Worm (Caenorhabditis elegans): ENCODE measurements around the gene B0024.4.

B0024.4 gene

DNA sequence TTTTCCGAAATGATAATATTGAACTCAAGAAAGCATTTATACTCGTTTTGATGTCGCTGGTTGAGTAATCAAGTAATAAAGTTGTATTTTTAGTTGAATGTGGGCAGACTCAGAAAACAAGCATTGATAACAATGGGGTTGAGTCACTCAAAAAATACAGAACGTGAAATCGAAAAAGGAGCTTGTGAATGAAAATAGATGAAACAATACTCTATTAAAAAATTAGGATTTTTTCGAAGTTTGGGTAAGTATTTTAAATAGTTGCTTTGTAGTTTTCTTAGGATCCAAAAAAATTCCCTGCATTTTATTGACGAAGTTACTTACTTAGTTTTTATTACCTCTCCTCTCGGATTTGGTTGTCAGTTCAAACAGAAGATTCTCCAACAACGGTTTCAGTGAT is 13.8 kb upstream of the B0024.4 start, which contains the start of gene lys-3:
TSS of gene lys-3 (minus strand) at position 101 of the 400 bp plus-strand sequence.
- TF ChIP-seq unc-62 (GFP tag; optimal IDR thresholded peaks at IDR 0.05) = no peak

DNA sequence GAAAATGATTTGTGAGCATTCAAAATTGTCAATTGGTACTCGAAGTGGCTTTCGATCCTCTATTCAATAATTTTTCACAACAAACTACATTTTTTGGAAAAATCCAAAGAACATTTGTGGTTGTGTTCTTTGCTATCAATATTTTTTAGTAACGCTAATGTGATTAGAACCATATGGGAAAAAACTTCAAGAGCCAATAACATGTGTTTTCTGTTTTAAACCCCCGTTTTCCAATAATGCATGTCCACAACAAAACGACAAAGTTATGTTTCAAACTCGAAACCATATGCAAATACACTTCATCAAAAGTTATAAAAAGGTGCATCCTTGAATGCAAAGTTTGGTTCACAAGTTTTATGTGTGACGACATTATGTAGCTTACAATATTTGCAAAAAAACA is 11.3 kb upstream of the B0024.4 start:
- TF ChIP-seq unc-62 (GFP tag; optimal IDR thresholded peaks at IDR 0.05) = no peak

DNA sequence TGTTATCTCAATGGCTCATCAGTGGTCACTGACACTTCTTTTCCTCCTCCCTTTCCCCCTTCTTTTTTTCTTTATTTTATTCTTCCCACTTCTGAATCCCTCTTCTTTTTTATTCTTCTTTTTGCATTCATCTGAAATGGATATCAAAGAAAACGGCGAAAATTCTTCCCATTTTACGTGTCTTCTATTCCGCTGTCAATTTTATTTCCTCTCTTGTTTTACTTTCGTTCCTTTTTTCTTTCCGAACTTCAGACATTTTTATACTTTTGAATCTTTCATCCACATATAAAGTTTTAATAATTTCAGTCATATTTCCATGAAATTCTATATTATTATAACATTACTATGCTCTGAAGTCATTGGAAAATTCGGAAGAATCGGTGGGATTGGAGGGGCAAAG is 9.9 kb upstream of the B0024.4 start, which contains the start of gene B0024.3:
TSS of gene B0024.3 (plus strand) at position 301 of the 400 bp plus-strand sequence.
- no peak for TF ChIP-seq unc-62 (GFP tag; optimal IDR thresholded peaks at IDR 0.05)

DNA sequence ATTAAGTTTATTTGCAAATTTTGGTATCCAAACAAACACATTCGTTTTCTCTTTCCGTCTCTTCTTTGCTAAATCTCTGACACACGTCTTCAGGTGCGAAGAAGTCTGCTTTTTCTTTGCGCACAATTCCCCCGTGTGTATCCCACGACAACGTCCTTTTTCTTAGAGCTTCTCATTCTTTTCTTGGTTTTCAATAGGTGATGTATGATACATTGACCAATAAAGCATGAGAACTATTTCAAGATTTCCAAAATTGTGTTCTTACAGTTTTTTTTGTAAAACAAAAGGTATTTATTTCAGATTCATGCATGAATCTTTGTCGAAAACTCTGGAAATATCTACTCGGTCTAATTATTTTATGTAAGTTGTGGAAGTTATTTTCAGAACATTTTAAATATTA is 7.5 kb upstream of the B0024.4 start, which contains the start of gene B0024.15:
TSS of gene B0024.15 (plus strand) at position 301 of the 400 bp plus-strand sequence.
- no peak for TF ChIP-seq unc-62 (GFP tag; optimal IDR thresholded peaks at IDR 0.05)

DNA sequence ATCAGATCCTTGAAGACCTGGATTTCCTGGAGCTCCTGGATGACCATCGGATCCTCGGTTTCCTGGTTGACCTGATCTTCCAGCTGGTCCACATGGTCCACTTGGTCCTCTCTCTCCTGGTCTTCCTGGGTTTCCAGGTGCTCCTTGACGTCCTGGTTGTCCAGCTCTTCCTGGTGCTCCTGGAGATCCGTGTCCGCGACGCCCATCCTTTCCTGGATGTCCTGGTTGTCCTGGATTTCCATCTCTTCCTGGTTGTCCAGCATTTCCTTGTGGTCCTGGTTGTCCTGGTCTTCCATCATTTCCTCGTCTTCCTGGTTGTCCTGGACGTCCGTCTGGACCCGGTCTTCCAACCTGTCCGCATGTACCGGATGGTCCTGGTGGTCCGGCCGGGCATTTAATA is 5.4 kb upstream of the B0024.4 start:
- no peak for TF ChIP-seq unc-62 (GFP tag; optimal IDR thresholded peaks at IDR 0.05)

DNA sequence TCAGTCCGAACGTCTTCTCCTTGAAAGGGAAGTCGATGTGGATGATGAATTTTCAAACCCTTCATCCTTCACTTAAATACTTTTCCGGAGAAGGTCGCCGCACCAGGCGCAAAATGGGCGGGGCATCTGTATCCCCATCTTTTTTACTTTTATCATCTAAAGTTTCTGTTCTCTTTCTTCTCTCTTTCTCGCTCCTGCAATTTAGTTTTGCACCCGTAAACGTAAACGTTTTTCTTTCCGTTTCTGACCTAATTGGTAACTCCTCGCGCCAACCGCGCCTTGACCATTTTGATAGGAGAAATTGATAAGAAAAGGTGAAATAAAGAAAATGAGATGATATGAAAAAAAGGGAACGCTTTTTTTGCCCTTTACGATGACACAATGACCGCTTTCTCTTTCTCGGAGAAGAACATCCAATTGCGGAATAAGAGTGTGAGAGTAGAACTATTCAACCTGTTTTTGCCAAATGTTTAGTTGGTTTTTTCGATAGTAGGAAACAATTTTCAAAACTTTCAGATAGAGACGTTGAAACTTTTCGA is 4.3 kb upstream of the B0024.4 start, which contains the start of gene col-149:
TSS of gene col-149 (minus strand) at position 51 of the 539 bp plus-strand sequence.
- TF ChIP-seq unc-62 (GFP tag; optimal IDR thresholded peaks at IDR 0.05) = no peak

DNA sequence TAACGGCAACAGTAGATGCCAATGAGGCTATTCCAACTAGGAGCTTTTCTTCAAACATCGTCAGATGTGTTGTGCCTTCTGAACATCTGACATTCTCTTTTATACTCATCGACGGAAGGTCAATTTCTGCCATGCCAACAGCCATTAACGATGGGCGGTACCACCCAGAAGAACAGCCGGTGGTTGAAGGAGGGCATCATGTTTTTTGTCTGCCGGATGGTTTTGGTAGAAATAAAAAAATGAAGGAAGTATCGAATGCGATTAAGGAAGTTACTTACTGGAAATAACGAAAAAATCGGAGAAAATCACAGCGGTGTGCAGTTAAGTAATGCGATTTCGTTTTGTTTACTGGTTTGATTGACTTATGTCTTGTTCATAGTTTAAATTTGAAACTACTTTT is 2.6 kb upstream of the B0024.4 start, which contains the start of gene col-150:
TSS of gene col-150 (minus strand) at position 101 of the 400 bp plus-strand sequence.
- no peak for TF ChIP-seq unc-62 (GFP tag; optimal IDR thresholded peaks at IDR 0.05)

DNA sequence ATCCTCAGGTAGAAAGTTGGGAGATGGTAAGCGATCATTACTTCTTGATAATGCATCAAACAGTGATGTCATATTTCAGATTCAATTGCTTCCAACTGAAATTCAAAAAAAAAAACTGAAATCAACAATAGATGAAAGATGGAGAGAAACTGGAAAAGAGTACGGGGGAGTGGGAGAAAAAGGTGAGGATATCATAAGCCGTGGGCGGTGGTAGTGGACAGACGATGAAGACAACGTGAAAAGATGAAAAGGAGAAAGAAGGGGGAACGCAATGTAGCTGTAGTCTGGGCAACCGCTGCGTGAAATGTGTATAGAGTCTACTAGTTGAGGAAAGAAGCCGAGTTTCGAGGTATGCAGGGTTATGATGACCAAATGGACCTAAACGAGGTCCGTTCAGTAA is 10.1 kb downstream of the B0024.4 start, which contains the start of gene che-12:
TSS of gene che-12 (minus strand) at position 101 of the 400 bp plus-strand sequence.
- no peak for TF ChIP-seq unc-62 (GFP tag; optimal IDR thresholded peaks at IDR 0.05)

DNA sequence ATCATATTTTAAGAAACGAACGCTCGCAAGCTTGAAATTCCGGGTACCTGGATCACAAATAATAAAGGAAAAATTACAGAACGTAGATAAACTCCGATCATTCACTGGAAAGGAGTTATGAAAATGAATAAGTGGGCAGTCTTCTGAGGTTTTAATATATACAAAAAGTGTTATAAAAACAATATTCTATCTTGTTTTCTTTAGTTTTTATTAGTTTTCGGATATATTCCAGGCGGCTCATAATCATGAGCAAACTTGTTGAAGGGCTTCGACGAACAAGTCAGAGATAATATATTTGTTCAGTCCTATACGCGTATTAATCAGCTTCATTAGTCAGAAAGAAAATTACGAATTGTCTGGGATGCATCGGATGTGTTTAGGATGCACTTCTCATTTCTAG is 16.8 kb downstream of the B0024.4 start, which contains the start of gene gcy-6:
TSS of gene gcy-6 (minus strand) at position 101 of the 400 bp plus-strand sequence.
- no peak for TF ChIP-seq unc-62 (GFP tag; optimal IDR thresholded peaks at IDR 0.05)

DNA sequence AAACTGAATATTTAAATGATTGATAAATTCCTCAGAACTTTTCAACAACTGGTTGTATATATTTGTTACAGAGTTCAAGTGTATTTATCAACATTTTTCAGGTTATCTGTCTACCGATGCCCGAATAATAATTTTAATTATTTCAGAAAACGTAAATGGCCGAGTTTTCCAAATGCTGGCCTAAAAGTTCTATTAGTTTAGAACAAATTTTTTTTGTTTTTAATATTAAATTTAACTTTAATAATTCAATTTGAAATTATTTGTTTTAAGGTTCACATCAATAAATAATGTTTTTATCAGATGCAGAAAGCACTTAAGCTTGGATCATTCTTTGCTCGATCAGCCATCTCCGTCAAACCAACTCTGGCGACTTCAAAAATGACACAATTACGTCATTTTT is 17.2 kb downstream of the B0024.4 start, which contains the start of gene trx-2:
TSS of gene trx-2 (plus strand) at position 301 of the 400 bp plus-strand sequence.
- TF ChIP-seq unc-62 (GFP tag; optimal IDR thresholded peaks at IDR 0.05) = no peak

DNA sequence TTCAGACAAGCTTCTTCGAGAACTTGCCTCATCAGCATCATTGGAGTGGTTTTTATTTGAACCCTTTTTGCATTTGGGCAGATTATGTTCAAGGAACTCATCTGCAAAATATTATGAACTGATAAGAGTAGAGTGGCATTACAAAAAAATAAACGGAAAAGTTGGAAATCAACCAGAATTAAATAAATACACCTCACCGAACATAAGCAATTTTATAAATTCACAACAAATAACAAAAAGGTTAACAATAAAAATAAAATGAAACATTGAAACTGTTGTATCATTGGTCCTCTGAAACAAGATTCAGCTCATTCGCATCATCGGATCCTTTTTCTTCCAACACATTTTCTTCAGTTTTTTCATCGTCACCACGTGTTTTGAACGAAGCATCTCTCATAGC is 20.1 kb downstream of the B0024.4 start, which contains the start of gene asps-1:
TSS of gene asps-1 (minus strand) at position 101 of the 400 bp plus-strand sequence.
- no peak for TF ChIP-seq unc-62 (GFP tag; optimal IDR thresholded peaks at IDR 0.05)

DNA sequence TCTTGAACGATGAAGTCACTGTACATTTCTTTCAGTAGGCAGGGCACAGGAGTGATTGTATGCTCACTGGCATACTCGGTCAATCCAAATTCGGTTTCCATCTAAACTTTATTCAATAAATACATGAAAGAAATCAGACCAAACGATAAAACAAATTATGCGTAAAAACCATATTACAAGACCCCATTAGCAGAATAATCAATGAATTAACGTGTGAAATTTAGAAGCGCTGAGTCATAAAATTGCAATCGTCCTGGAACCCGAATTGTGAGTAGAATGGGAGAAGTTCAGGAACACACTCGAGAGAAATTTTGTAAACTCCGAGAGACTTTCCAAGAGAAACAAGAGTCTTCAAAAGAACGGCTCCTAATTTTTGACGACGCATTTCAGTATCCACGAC is 22.2 kb downstream of the B0024.4 start, which contains the start of gene B0024.11:
TSS of gene B0024.11 (minus strand) at position 101 of the 400 bp plus-strand sequence.
- no peak for TF ChIP-seq unc-62 (GFP tag; optimal IDR thresholded peaks at IDR 0.05)

DNA sequence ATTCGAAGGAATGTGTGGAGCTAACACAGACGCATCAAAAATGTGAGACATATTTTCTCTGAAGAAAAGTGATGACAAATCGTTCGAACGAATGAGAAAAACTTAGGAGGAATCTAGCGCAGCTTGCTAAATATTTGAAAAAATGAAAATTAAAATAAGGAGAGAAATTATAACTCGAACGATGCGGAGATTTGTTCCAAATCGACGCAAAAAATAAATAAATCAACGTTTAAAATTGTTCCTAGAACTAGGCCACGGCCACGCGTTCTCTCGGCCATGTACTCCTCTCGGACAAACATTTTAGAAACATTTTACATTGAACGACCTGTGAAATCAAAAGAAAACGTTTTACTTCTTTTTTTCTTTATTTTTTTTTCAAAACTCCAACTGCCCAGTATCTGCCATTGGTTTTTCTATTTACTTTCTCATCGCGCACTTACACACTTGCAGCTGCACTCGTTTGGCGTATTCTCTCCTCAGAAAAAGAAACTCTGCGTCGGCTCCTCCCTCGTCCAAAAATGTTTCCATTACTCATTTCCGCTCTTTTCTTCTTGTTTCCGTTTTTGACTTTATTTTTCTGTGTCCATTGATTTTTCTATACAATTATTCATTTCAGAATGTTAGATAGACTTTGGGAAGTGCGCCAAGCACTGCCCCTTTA is 23.0 kb downstream of the B0024.4 start, which contains the start of the genes gna-1 and B0024.13:
TSS of gene gna-1 (minus strand) at position 51 of the 661 bp plus-strand sequence.
TSS of gene B0024.13 (plus strand) at position 611 of the 661 bp plus-strand sequence.
- TF ChIP-seq unc-62 (GFP tag; optimal IDR thresholded peaks at IDR 0.05) = no peak

DNA sequence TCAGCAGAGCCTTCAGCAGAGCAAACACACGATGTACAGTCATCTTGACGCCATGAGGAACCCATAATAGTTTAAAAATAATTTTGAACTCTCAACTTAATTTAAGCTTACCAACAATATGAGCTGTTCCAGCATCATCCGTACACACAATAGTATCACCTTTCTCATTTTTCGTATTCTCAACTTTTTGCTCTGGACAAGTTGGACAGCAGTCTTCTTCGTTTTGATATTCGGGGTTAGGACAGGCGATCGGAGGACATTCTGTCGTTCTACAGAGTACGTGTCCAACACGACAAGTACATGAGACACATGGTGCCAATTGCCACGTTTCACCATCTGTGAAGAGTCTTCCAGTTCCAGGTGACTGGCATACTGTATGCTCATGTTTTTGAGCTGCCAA is 26.3 kb downstream of the B0024.4 start:
- no peak for TF ChIP-seq unc-62 (GFP tag; optimal IDR thresholded peaks at IDR 0.05)

DNA sequence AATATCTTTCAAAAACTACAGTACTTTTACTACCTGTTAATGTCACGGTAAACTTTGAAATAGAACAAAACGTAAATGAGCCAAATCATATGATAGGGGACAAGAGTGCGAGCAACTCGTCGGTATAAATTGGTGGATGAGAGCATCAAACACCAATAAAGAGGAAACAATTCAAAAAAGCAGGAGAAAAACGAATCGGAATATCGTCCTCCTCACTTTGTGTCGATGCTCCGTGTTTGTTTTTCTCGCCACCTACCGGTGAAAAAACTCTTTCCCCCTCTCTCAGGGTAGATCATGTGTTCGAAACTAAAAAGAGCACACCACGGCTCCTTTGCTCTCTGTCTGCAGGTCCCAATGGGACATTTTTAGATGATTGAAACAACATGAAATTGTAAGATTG is 30.9 kb downstream of the B0024.4 start:
- TF ChIP-seq unc-62 (GFP tag; optimal IDR thresholded peaks at IDR 0.05) = no peak

DNA sequence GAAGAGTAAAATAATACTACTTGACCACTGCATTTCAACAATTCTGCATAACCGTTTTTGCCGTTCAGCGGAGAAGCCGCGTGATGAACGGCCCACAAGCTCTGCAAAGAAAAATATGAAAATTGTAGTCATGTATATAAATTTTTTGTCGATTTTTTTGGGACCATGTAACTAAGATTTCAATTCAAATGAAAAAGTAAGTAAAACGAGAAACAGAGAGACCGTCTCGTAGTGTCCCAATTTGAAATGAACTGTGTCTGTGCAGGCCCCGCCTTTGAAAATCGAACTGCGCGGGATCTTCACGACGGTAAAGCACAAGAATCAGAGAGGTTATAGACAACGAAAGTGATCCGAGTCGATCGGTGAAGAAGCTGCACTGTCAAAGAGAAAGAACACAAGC is 34.8 kb downstream of the B0024.4 start, which contains the start of gene crm-1:
TSS of gene crm-1 (minus strand) at position 101 of the 400 bp plus-strand sequence.
- no peak for TF ChIP-seq unc-62 (GFP tag; optimal IDR thresholded peaks at IDR 0.05)

Data from whole organism, dauer.